Worm (Caenorhabditis elegans) whole organism, L1 larva: ENCODE data around the gene nhr-171.

Experiments
- C34B4.2 ChIP-seq: sonication (generic microtip); optimal IDR thresholded peaks from 2 replicates; lab custom pipeline; 2017; ENCODE audit warnings: mild to moderate bottlenecking, missing genetic modification characterization, missing compliant biosample characterization
- aly-2 ChIP-seq: fragments of 150-350 bp; optimal IDR thresholded peaks from 2 replicates; lab custom pipeline; 2014; ENCODE audit warnings: missing biosample characterization, missing genetic modification characterization
- ceh-82 ChIP-seq, 3 experiments: fragments of 150-350 bp in 1 of 3; sonication (generic microtip) in 2 of 3; optimal IDR thresholded peaks; 2 replicates each; lab custom pipeline; 2014 to 2017; ENCODE audit warnings: missing biosample characterization in 3 of 3, missing genetic modification characterization in 3 of 3
- ceh-90 ChIP-seq: sonication (generic microtip); optimal IDR thresholded peaks from 2 replicates; lab custom pipeline; 2016; ENCODE audit warnings: missing genetic modification characterization, missing compliant biosample characterization
- dpl-1 ChIP-seq, 3 experiments: fragments of 150-350 bp in 2 of 3; sonication (generic microtip) in 1 of 3; optimal IDR thresholded peaks; 2 replicates each; lab custom pipeline; 2014 to 2017; ENCODE audit warnings: missing biosample characterization in 3 of 3, missing genetic modification characterization in 3 of 3, missing genetic modification reagents in 3 of 3
- elt-2 ChIP-seq: sonication (generic microtip); optimal IDR thresholded peaks from 2 replicates; lab custom pipeline; 2016; ENCODE audit warnings: missing genetic modification characterization, mild to moderate bottlenecking, inconsistent platforms, missing compliant biosample characterization, missing genetic modification reagents
- lsy-2 ChIP-seq, 2 experiments: fragments of 150-350 bp; optimal IDR thresholded peaks; 2 replicates each; lab custom pipeline; 2014; ENCODE audit warnings: missing biosample characterization in 2 of 2, missing genetic modification characterization in 2 of 2
- mep-1 ChIP-seq: fragments of 150-350 bp; optimal IDR thresholded peaks from 2 replicates; lab custom pipeline; 2014; ENCODE audit warnings: missing biosample characterization, missing genetic modification characterization
- nhr-11 ChIP-seq: fragments of 150-350 bp; optimal IDR thresholded peaks from 2 replicates; lab custom pipeline; 2014; ENCODE audit warnings: missing biosample characterization, missing genetic modification characterization
- skn-1 ChIP-seq: fragments of 150-350 bp; optimal IDR thresholded peaks from 2 replicates; lab custom pipeline; 2014; ENCODE audit warnings: missing biosample characterization, missing genetic modification characterization
- snpc-4 ChIP-seq: fragments of 150-350 bp; optimal IDR thresholded peaks from 2 replicates; lab custom pipeline; 2014; ENCODE audit warnings: missing biosample characterization, missing genetic modification characterization
- unc-62 ChIP-seq: fragments of 150-350 bp; optimal IDR thresholded peaks from 2 replicates; lab custom pipeline; 2014; ENCODE audit warnings: missing biosample characterization, missing genetic modification reagents, missing genetic modification characterization
- zag-1 ChIP-seq: fragments of 150-350 bp; optimal IDR thresholded peaks from 2 replicates; lab custom pipeline; 2014; ENCODE audit warnings: missing biosample characterization, missing genetic modification characterization
- ztf-11 ChIP-seq, 2 experiments: sonication (generic microtip); optimal IDR thresholded peaks; 2 replicates each; lab custom pipeline; 2016 to 2017; ENCODE audit warnings: missing genetic modification characterization in 2 of 2, missing biosample characterization in 1 of 2, missing compliant biosample characterization in 1 of 2

DNA sequence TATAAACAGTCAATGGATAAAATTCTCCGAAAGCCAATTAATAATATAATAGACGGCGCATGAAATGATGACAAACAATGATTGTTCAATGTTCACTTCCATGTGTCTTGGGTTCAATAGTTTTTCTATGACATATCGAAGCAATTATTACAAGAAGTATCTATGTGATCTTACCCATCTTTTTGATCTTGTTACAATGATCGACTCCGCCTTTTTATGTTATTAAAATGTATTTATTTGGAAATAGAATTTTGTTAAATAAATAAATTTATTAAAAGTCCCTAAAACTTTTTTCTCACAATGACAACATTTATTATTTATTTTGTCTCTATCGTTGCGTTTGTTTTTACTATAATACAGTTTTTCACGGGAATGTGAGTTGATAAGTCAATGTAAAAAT is 18.3 kb downstream of the nhr-171 start, which contains the start of gene swt-2:
- no peak for TF ChIP-seq nhr-11 (tag; lab: Kevin White, UChicago)
- no peak for TF ChIP-seq mep-1 (tag; lab: Kevin White, UChicago)
- no peak for TF ChIP-seq elt-2
- no peak for TF ChIP-seq ceh-90
- TF ChIP-seq aly-2 (tag; lab: Kevin White, UChicago), result no peak
- TF ChIP-seq snpc-4 (tag; lab: Kevin White, UChicago), result no peak
- TF ChIP-seq skn-1 (tag; lab: Kevin White, UChicago), result no peak
- TF ChIP-seq zag-1 (tag; lab: Kevin White, UChicago), result no peak
- TF ChIP-seq lsy-2 (tag; optimal IDR thresholded peaks at IDR 0.05; lab: Kevin White, UChicago), result no peak
- no peak for TF ChIP-seq unc-62 (GFP tag; lab: Kevin White, UChicago)
- no peak for TF ChIP-seq ceh-82 (tag; optimal IDR thresholded peaks at IDR 0.05; lab: Kevin White, UChicago)
- no peak for TF ChIP-seq dpl-1 (GFP tag; optimal IDR thresholded peaks at IDR 0.05; lab: Kevin White, UChicago)
- no peak for TF ChIP-seq ztf-11 (tag; optimal IDR thresholded peaks at IDR 0.05; lab: Kevin White, UChicago)
- no peak for TF ChIP-seq C34B4.2
